Fruit fly (Drosophila melanogaster) whole organism, embryonic: ENCODE measurements around the gene Agpat2.

Experiments
- Bteb2 ChIP-seq: fragments of 200-800 bp; sonication (Bioruptor generic); optimal IDR thresholded peaks from 2 replicates; lab custom pipeline; 2016; ENCODE audit warnings: missing biosample characterization, missing genetic modification characterization
- CG10979 ChIP-seq: fragments of 200-800 bp; sonication (Bioruptor generic); optimal IDR thresholded peaks from 2 replicates; lab custom pipeline; 2018; ENCODE audit warnings: missing biosample characterization, mild to moderate bottlenecking, missing genetic modification characterization, moderate library complexity
- CG11456 ChIP-seq: fragments of 200-800 bp; sonication (Bioruptor generic); IDR thresholded peaks from 3 replicates; pipeline ENCODE4 v1.3.6; 2022; ENCODE audit warnings: missing biosample characterization, missing genetic modification characterization
- CG11504 ChIP-seq: fragments of 200-800 bp; sonication (Bioruptor generic); optimal IDR thresholded peaks from 3 replicates; lab custom pipeline; 2019; ENCODE audit warnings: missing biosample characterization, mild to moderate bottlenecking, missing genetic modification characterization, moderate library complexity
- CG12155 ChIP-seq: fragments of 200-800 bp; sonication (Bioruptor generic); optimal IDR thresholded peaks from 3 replicates; lab custom pipeline; 2016; ENCODE audit warnings: missing biosample characterization, missing genetic modification characterization
- CG12769 ChIP-seq: fragments of 200-800 bp; sonication (Bioruptor generic); optimal IDR thresholded peaks from 2 replicates; lab custom pipeline; 2019; ENCODE audit warnings: missing biosample characterization, mild to moderate bottlenecking, missing genetic modification characterization, moderate library complexity
- CG15269 ChIP-seq: fragments of 200-800 bp; sonication (Bioruptor generic); optimal IDR thresholded peaks from 2 replicates; lab custom pipeline; 2018; ENCODE audit warnings: missing biosample characterization, mild to moderate bottlenecking, missing genetic modification characterization, moderate library complexity
- CG15601 ChIP-seq: fragments of 200-800 bp; sonication (Bioruptor generic); optimal IDR thresholded peaks from 3 replicates; lab custom pipeline; 2019; ENCODE audit warnings: missing biosample characterization, mild to moderate bottlenecking, missing genetic modification characterization, moderate library complexity
- CG17359 ChIP-seq: fragments of 200-800 bp; sonication (Bioruptor generic); optimal IDR thresholded peaks from 3 replicates; lab custom pipeline; 2018; ENCODE audit warnings: missing biosample characterization, mild to moderate bottlenecking, missing genetic modification characterization, moderate library complexity
- CG17385 ChIP-seq: fragments of 200-800 bp; sonication (Bioruptor generic); optimal IDR thresholded peaks from 3 replicates; lab custom pipeline; 2018; ENCODE audit warnings: missing biosample characterization, mild to moderate bottlenecking, missing genetic modification characterization
- CG2199 ChIP-seq: fragments of 200-800 bp; sonication (Bioruptor generic); IDR thresholded peaks from 3 replicates; pipeline ENCODE4 v1.3.6; 2022; ENCODE audit warnings: missing biosample characterization, missing genetic modification characterization
- CG31441 ChIP-seq: fragments of 200-800 bp; sonication (Bioruptor generic); IDR thresholded peaks from 2 replicates; pipeline ENCODE4 v1.3.6; 2022; ENCODE audit warnings: missing biosample characterization, missing genetic modification characterization
- CG3726 ChIP-seq: fragments of 200-800 bp; sonication (Bioruptor generic); IDR thresholded peaks from 3 replicates; pipeline ENCODE4, ENCODE4 v1.3.6; 2022; ENCODE audit warnings: missing biosample characterization, missing genetic modification characterization
- CG4328 ChIP-seq: fragments of 200-800 bp; sonication (Bioruptor generic); optimal IDR thresholded peaks from 3 replicates; lab custom pipeline; 2017; ENCODE audit warnings: missing biosample characterization, missing genetic modification reagents, missing genetic modification characterization
- CG7556 ChIP-seq: fragments of 200-800 bp; sonication (Bioruptor generic); optimal IDR thresholded peaks from 2 replicates; lab custom pipeline; 2017; ENCODE audit warnings: missing biosample characterization, mild to moderate bottlenecking, missing genetic modification characterization
- CG9609 ChIP-seq: fragments of 200-800 bp; sonication (Bioruptor generic); optimal IDR thresholded peaks from 3 replicates; lab custom pipeline; 2016; ENCODE audit warnings: missing biosample characterization, missing genetic modification characterization
- Chrac-16 ChIP-seq: fragments of 200-800 bp; sonication (Bioruptor generic); optimal IDR thresholded peaks from 3 replicates; lab custom pipeline; 2016; ENCODE audit warnings: missing biosample characterization, missing genetic modification characterization
- Elba2 ChIP-seq: fragments of 200-800 bp; sonication (Bioruptor generic); optimal IDR thresholded peaks from 3 replicates; lab custom pipeline; 2016; ENCODE audit warnings: missing biosample characterization, missing genetic modification characterization
- Ets65A ChIP-seq: fragments of 200-800 bp; sonication (Bioruptor generic); peaks from one replicate; lab custom pipeline; 2016; ENCODE audit warnings: missing biosample characterization, missing genetic modification characterization
- Lpt ChIP-seq: fragments of >200 bp; optimal IDR thresholded peaks from 2 replicates; lab custom pipeline; 2018; ENCODE audit warnings: missing biosample characterization, missing genetic modification characterization
- Max ChIP-seq: fragments of 200-800 bp; sonication (Bioruptor generic); optimal IDR thresholded peaks from 2 replicates; lab custom pipeline; 2016; ENCODE audit warnings: missing biosample characterization, mild to moderate bottlenecking, missing genetic modification characterization
- Meics ChIP-seq: fragments of 200-800 bp; sonication (Bioruptor generic); optimal IDR thresholded peaks from 2 replicates; lab custom pipeline; 2017; ENCODE audit warnings: missing biosample characterization, mild to moderate bottlenecking, missing genetic modification characterization
- NC2α ChIP-seq: fragments of 200-800 bp; sonication (Bioruptor generic); optimal IDR thresholded peaks from 2 replicates; lab custom pipeline; 2016; ENCODE audit warnings: missing biosample characterization, missing genetic modification characterization
- Nf-YC ChIP-seq: fragments of 200-800 bp; optimal IDR thresholded peaks from 3 replicates; lab custom pipeline; 2019; ENCODE audit warnings: missing biosample characterization, mild to moderate bottlenecking, missing genetic modification characterization, moderate library complexity
- Rfx ChIP-seq: fragments of 200-800 bp; sonication (Bioruptor generic); IDR thresholded peaks from 2 replicates; pipeline ENCODE4 v1.3.6; 2022; ENCODE audit warnings: missing biosample characterization, missing genetic modification characterization
- Vsx1 ChIP-seq: fragments of 200-800 bp; sonication (Bioruptor generic); optimal IDR thresholded peaks from 2 replicates; lab custom pipeline; 2017; ENCODE audit warnings: missing biosample characterization, mild to moderate bottlenecking, missing genetic modification characterization, missing genetic modification reagents
- al ChIP-seq: fragments of 200-800 bp; sonication (Bioruptor generic); IDR thresholded peaks from 2 replicates; pipeline ENCODE4 v1.3.6; 2022; ENCODE audit warnings: missing biosample characterization, missing genetic modification characterization
- aop ChIP-seq: fragments of 200-800 bp; sonication (Bioruptor generic); IDR thresholded peaks from 2 replicates; pipeline ENCODE4 v1.3.6; 2022; ENCODE audit warnings: missing biosample characterization, missing genetic modification characterization
- ara ChIP-seq: fragments of 200-800 bp; sonication (Bioruptor generic); IDR thresholded peaks from 2 replicates; pipeline ENCODE4 v1.3.6; 2022; ENCODE audit warnings: missing biosample characterization, missing genetic modification characterization
- bcd ChIP-seq: fragments of 200-800 bp; sonication (Bioruptor generic); optimal IDR thresholded peaks from 2 replicates; lab custom pipeline; 2017; ENCODE audit warnings: missing biosample characterization, mild to moderate bottlenecking, missing genetic modification characterization
- bigmax ChIP-seq: fragments of 200-800 bp; sonication (Bioruptor generic); optimal IDR thresholded peaks from 2 replicates; lab custom pipeline; 2018; ENCODE audit warnings: missing biosample characterization, mild to moderate bottlenecking, missing genetic modification characterization
- br ChIP-seq: fragments of >200 bp; optimal IDR thresholded peaks from 2 replicates; lab custom pipeline; 2017
- bsh ChIP-seq, 2 experiments: fragments of 200-800 bp; sonication (Bioruptor generic); optimal IDR thresholded peaks; 2 replicates each; lab custom pipeline; 2017 to 2018; ENCODE audit warnings: mild to moderate bottlenecking in 2 of 2, missing biosample characterization in 2 of 2, missing genetic modification characterization in 2 of 2, moderate library complexity in 1 of 2
- cad ChIP-seq: fragments of >200 bp; optimal IDR thresholded peaks from 2 replicates; lab custom pipeline; 2017; ENCODE audit warnings: missing biosample characterization, missing genetic modification characterization
- chif ChIP-seq, 2 experiments: fragments of 200-800 bp; sonication (Bioruptor generic); optimal IDR thresholded peaks; 3 replicates each; lab custom pipeline; 2016; ENCODE audit warnings: missing biosample characterization in 2 of 2, missing genetic modification characterization in 2 of 2
- en ChIP-seq: fragments of 200-800 bp; sonication (Bioruptor generic); optimal IDR thresholded peaks from 2 replicates; lab custom pipeline; 2016; ENCODE audit warnings: missing biosample characterization, missing genetic modification characterization
- gem ChIP-seq: fragments of 200-800 bp; sonication (Bioruptor generic); optimal IDR thresholded peaks from 2 replicates; lab custom pipeline; 2019; ENCODE audit warnings: missing biosample characterization, mild to moderate bottlenecking, missing genetic modification characterization, moderate library complexity
- gsb-n ChIP-seq: fragments of 200-800 bp; sonication (Bioruptor generic); optimal IDR thresholded peaks from 3 replicates; lab custom pipeline; 2018; ENCODE audit warnings: missing biosample characterization, mild to moderate bottlenecking, missing genetic modification characterization
- ind ChIP-seq: fragments of 200-800 bp; sonication (Bioruptor generic); optimal IDR thresholded peaks from 3 replicates; lab custom pipeline; 2016; ENCODE audit warnings: missing biosample characterization, missing genetic modification characterization
- kay ChIP-seq: fragments of 200-800 bp; sonication (Bioruptor generic); optimal IDR thresholded peaks from 2 replicates; lab custom pipeline; 2016; ENCODE audit warnings: missing biosample characterization, missing genetic modification characterization
- oc ChIP-seq: fragments of 200-800 bp; sonication (Bioruptor generic); optimal IDR thresholded peaks from 2 replicates; lab custom pipeline; 2018; ENCODE audit warnings: missing biosample characterization, mild to moderate bottlenecking, missing genetic modification characterization, moderate library complexity
- org-1 ChIP-seq: fragments of 200-800 bp; sonication (Bioruptor generic); optimal IDR thresholded peaks from 2 replicates; lab custom pipeline; 2017; ENCODE audit warnings: missing biosample characterization, missing genetic modification characterization
- prd ChIP-seq, 3 experiments: fragments of >200 bp in 2 of 3; fragments of 200-800 bp in 1 of 3; sonication (Bioruptor generic) in 1 of 3; optimal IDR thresholded peaks in 2 of 3; IDR thresholded peaks in 1 of 3; 2 replicates in 2 of 3; 3 replicates in 1 of 3; pipeline versions ENCODE4 v1.3.6 to Lab custom; 2017 to 2022; ENCODE audit warnings: missing biosample characterization in 1 of 3, missing genetic modification characterization in 1 of 3
- salm ChIP-seq: fragments of 200-800 bp; sonication (Bioruptor generic); optimal IDR thresholded peaks from 2 replicates; lab custom pipeline; 2018; ENCODE audit warnings: missing biosample characterization, mild to moderate bottlenecking, missing genetic modification characterization
- sc ChIP-seq, 3 experiments: fragments of >200 bp in 2 of 3; fragments of 200-800 bp in 1 of 3; sonication (Bioruptor generic) in 1 of 3; optimal IDR thresholded peaks; 2 replicates in 2 of 3; 3 replicates in 1 of 3; lab custom pipeline; 2017; ENCODE audit warnings: mild to moderate bottlenecking in 1 of 3, missing biosample characterization in 1 of 3, missing genetic modification characterization in 1 of 3, missing genetic modification reagents in 1 of 3
- sens ChIP-seq: fragments of 200-800 bp; sonication (Bioruptor generic); peaks from one replicate; lab custom pipeline; 2016; ENCODE audit warnings: missing biosample characterization, missing genetic modification characterization
- sens-2 ChIP-seq: fragments of 200-800 bp; sonication (Bioruptor generic); IDR thresholded peaks from 2 replicates; pipeline ENCODE4 v1.3.6; 2022; ENCODE audit warnings: missing biosample characterization, missing genetic modification characterization
- sima ChIP-seq: fragments of 200-800 bp; sonication (Bioruptor generic); optimal IDR thresholded peaks from 2 replicates; lab custom pipeline; 2016; ENCODE audit warnings: missing biosample characterization, missing genetic modification characterization
- wdn ChIP-seq: fragments of 200-800 bp; sonication (Bioruptor generic); IDR thresholded peaks from 2 replicates; pipeline ENCODE4 v1.3.6; 2022; ENCODE audit warnings: missing biosample characterization, missing genetic modification characterization
- wor ChIP-seq: fragments of 200-800 bp; sonication (Bioruptor generic); IDR thresholded peaks from 2 replicates; pipeline ENCODE4 v1.3.6; 2022; ENCODE audit warnings: missing biosample characterization, missing genetic modification characterization

Agpat2 gene

dm6 chr2L:8461782-8462453 is 1.9 kb downstream of the Agpat2 start (continued):
- TF ChIP-seq CG4328 (GFP tag; lab: Kevin White, UChicago) (no peak), CG11504 (peak; percentile 45), Meics (GFP tag; lab: Kevin White, UChicago) (peak; percentile 64), Nf-YC (tag; lab: Kevin White, UChicago) (no peak), sens (peak; percentile 72), al (GFP tag; lab: Robert Waterston, UW) (no peak), aop (GFP tag; lab: Robert Waterston, UW) (no peak), gem (tag; lab: Kevin White, UChicago) (peak; percentile 64), CG15269 (tag; lab: Kevin White, UChicago) (peak; percentile 27), br (no peak), kay (GFP tag; lab: Kevin White, UChicago) (peak; percentile 10), gsb-n (tag; lab: Kevin White, UChicago) (no peak), Bteb2 (peak; percentile 24), CG17359 (tag; lab: Kevin White, UChicago) (peak; percentile 11), CG31441 (peak; percentile 43), Ets65A (GFP tag; lab: Kevin White, UChicago) (peak; percentile 84), cad (GFP tag; lab: Kevin White, UChicago) (no peak), salm (no peak), CG11456 (GFP tag; lab: Robert Waterston, UW) (peak; percentile 33; the same call in 1 of the 3 replicates), ind (peak; percentile 17), Vsx1 (GFP tag; lab: Kevin White, UChicago) (peak; percentile 3), Rfx (GFP tag; lab: Robert Waterston, UW) (peak; percentile 30; the same call in 1 of the 2 replicates), ara (GFP tag; lab: Robert Waterston, UW) (no peak), CG10979 (tag; lab: Kevin White, UChicago) (peak; percentile 29), prd (optimal IDR thresholded peaks at IDR 0.05; lab: Kevin White, UChicago) (no peak), prd (GFP tag; IDR thresholded peaks at IDR 0.05; lab: Robert Waterston, UW) (0 out of 3 replicates have a peak, but pooled peaks have one; percentile 18), CG2199 (GFP tag; lab: Robert Waterston, UW) (0 out of 3 replicates have a peak, but pooled peaks have one; percentile 49), CG12769 (tag; lab: Kevin White, UChicago) (no peak), org-1 (GFP tag; lab: Kevin White, UChicago) (peak; percentile 40), Lpt (GFP tag; lab: Kevin White, UChicago) (no peak), NC2α (GFP tag; lab: Kevin White, UChicago) (no peak), sc (optimal IDR thresholded peaks at IDR 0.05; lab: Kevin White, UChicago) (no peak), sc (GFP tag; optimal IDR thresholded peaks at IDR 0.05; lab: Kevin White, UChicago) (peak; percentile 28), sima (no peak), wdn (no peak), chif (GFP tag; optimal IDR thresholded peaks at IDR 0.05; lab: Kevin White, UChicago) (peak; percentile 1 to 30), CG15601 (tag; lab: Kevin White, UChicago) (no peak), CG7556 (peak; percentile 5), oc (no peak), Elba2 (GFP tag; lab: Kevin White, UChicago) (no peak), bigmax (GFP tag; lab: Kevin White, UChicago) (no peak), CG17385 (GFP tag; lab: Kevin White, UChicago) (peak; percentile 5), bcd (GFP tag; lab: Kevin White, UChicago) (peak; percentile 9), bsh (GFP tag; optimal IDR thresholded peaks at IDR 0.05; lab: Kevin White, UChicago) (peak in 1 of 2 experiments; percentile 56), CG12155 (peak; percentile 6), wor (no peak), CG9609 (GFP tag; lab: Kevin White, UChicago) (peak; percentile 31), sens-2 (GFP tag; lab: Robert Waterston, UW) (peak; percentile 27; the same call in 1 of the 2 replicates), Chrac-16 (GFP tag; lab: Kevin White, UChicago) (no peak), CG3726 (GFP tag; lab: Robert Waterston, UW) (no peak), Max (GFP tag; lab: Kevin White, UChicago) (peak; percentile 14), en (GFP tag; lab: Kevin White, UChicago) (no peak)
